Worm (Caenorhabditis elegans) whole organism, young adult: ENCODE results near the gene F45E6.1.

Source experiments
- B0261.1 ChIP-seq: sonication (generic microtip); optimal IDR thresholded peaks from 2 replicates; lab custom pipeline; 2016; ENCODE audit warnings: mild to moderate bottlenecking, missing genetic modification characterization, moderate library complexity, missing compliant biosample characterization
- B0336.3 ChIP-seq: fragments of 200-800 bp; sonication (Bioruptor generic); IDR thresholded peaks from 2 replicates; pipeline ENCODE4 v1.3.6; 2022; ENCODE audit warnings: missing genetic modification characterization, missing compliant biosample characterization
- C06A6.2 ChIP-seq: fragments of 200-800 bp; sonication (Bioruptor generic); conservative IDR thresholded peaks from 2 replicates; pipeline ENCODE4 v1.3.6; 2022; ENCODE audit warnings: missing genetic modification characterization, missing compliant biosample characterization
- C17E4.6 ChIP-seq: fragments of 200-800 bp; sonication (Bioruptor generic); IDR thresholded peaks from 2 replicates; pipeline ENCODE4 v1.3.6; 2022; ENCODE audit warnings: missing genetic modification reagents, missing genetic modification characterization, missing compliant biosample characterization
- D2030.7 ChIP-seq: fragments of 200-800 bp; sonication (Bioruptor generic); IDR thresholded peaks from 2 replicates; pipeline ENCODE4 v1.3.6; 2022; ENCODE audit warnings: missing genetic modification reagents, missing genetic modification characterization, missing compliant biosample characterization
- F37B4.10 ChIP-seq: fragments of 200-800 bp; sonication (Bioruptor generic); IDR thresholded peaks from 2 replicates; pipeline ENCODE4 v1.3.6; 2022; ENCODE audit warnings: missing genetic modification characterization, missing compliant biosample characterization
- F39B2.1 ChIP-seq: fragments of 200-800 bp; sonication (Bioruptor generic); IDR thresholded peaks from 2 replicates; pipeline ENCODE4 v1.3.6; 2022; ENCODE audit warnings: missing genetic modification reagents, missing genetic modification characterization, missing compliant biosample characterization
- K12H6.12 ChIP-seq: fragments of 200-800 bp; sonication (Bioruptor generic); optimal IDR thresholded peaks from 2 replicates; lab custom pipeline; 2018; ENCODE audit warnings: mild to moderate bottlenecking, missing genetic modification characterization, missing compliant biosample characterization
- aptf-2 ChIP-seq: fragments of 200-800 bp; sonication (Bioruptor generic); conservative IDR thresholded peaks from 2 replicates; pipeline ENCODE4 v1.3.6; 2022; ENCODE audit warnings: missing genetic modification reagents, missing genetic modification characterization, missing compliant biosample characterization
- attf-6 ChIP-seq: fragments of 200-800 bp; sonication (Bioruptor generic); IDR thresholded peaks from 2 replicates; pipeline ENCODE4 v1.3.6; 2022; ENCODE audit warnings: missing genetic modification reagents, missing genetic modification characterization, missing compliant biosample characterization
- bed-2 ChIP-seq: fragments of 200-800 bp; sonication (Bioruptor generic); IDR thresholded peaks from 2 replicates; pipeline ENCODE4 v1.3.6; 2022; ENCODE audit warnings: missing genetic modification reagents, missing genetic modification characterization, missing compliant biosample characterization
- cebp-1 ChIP-seq, 2 experiments: fragments of 200-800 bp in 1 of 2; sonication (Bioruptor generic) in 1 of 2; sonication (generic microtip) in 1 of 2; IDR thresholded peaks in 1 of 2; optimal IDR thresholded peaks in 1 of 2; 2 replicates each; pipeline versions ENCODE4 v1.3.6 to Lab custom; 2017 to 2022; ENCODE audit warnings: missing compliant biosample characterization in 2 of 2, missing genetic modification characterization in 2 of 2, mild to moderate bottlenecking in 1 of 2, missing genetic modification reagents in 1 of 2, moderate library complexity in 1 of 2
- ceh-40 ChIP-seq: fragments of 200-800 bp; sonication (Bioruptor generic); IDR thresholded peaks from 2 replicates; pipeline ENCODE4 v1.3.6; 2022; ENCODE audit warnings: missing genetic modification characterization, missing compliant biosample characterization
- die-1 ChIP-seq: sonication (generic microtip); optimal IDR thresholded peaks from 2 replicates; lab custom pipeline; 2016; ENCODE audit warnings: missing genotype, mild to moderate bottlenecking, missing genetic modification characterization, missing compliant biosample characterization
- dox-1 ChIP-seq: fragments of 200-800 bp; sonication (Bioruptor generic); IDR thresholded peaks from 2 replicates; pipeline ENCODE4 v1.3.6; 2022; ENCODE audit warnings: missing genetic modification reagents, missing genetic modification characterization, missing compliant biosample characterization
- egrh-3 ChIP-seq: fragments of 200-800 bp; sonication (Bioruptor generic); IDR thresholded peaks from 2 replicates; pipeline ENCODE4 v1.3.6; 2022; ENCODE audit warnings: missing genetic modification reagents, missing genetic modification characterization, missing compliant biosample characterization
- hlh-12 ChIP-seq: sonication (generic microtip); optimal IDR thresholded peaks from 2 replicates; lab custom pipeline; 2016; ENCODE audit warnings: missing genetic modification characterization, missing compliant biosample characterization
- hmg-20 ChIP-seq: fragments of 200-800 bp; sonication (Bioruptor generic); IDR thresholded peaks from 2 replicates; pipeline ENCODE4 v1.3.6; 2022; ENCODE audit warnings: missing genetic modification reagents, missing genetic modification characterization, missing compliant biosample characterization
- let-526 ChIP-seq: fragments of 200-800 bp; sonication (Bioruptor generic); IDR thresholded peaks from 2 replicates; pipeline ENCODE4 v1.3.6; 2022; ENCODE audit warnings: missing genetic modification reagents, missing genetic modification characterization, missing compliant biosample characterization
- let-607 ChIP-seq, 2 experiments: fragments of 200-800 bp in 1 of 2; sonication (Bioruptor generic) in 1 of 2; sonication (generic microtip) in 1 of 2; optimal IDR thresholded peaks; 2 replicates each; lab custom pipeline; 2016 to 2018; ENCODE audit warnings: mild to moderate bottlenecking in 2 of 2, missing compliant biosample characterization in 2 of 2, missing genetic modification characterization in 2 of 2, moderate library complexity in 2 of 2, missing genotype in 1 of 2
- lir-1 ChIP-seq: fragments of 200-800 bp; sonication (Bioruptor generic); conservative IDR thresholded peaks from 2 replicates; pipeline ENCODE4 v1.3.6; 2022; ENCODE audit warnings: missing genetic modification reagents, missing genetic modification characterization, missing compliant biosample characterization
- madf-10 ChIP-seq: sonication (generic microtip); optimal IDR thresholded peaks from 2 replicates; lab custom pipeline; 2016; ENCODE audit warnings: mild to moderate bottlenecking, missing genetic modification characterization, missing compliant biosample characterization
- madf-3 ChIP-seq: fragments of 200-800 bp; sonication (Bioruptor generic); IDR thresholded peaks from 2 replicates; pipeline ENCODE4 v1.3.6; 2022; ENCODE audit warnings: missing genetic modification reagents, missing genetic modification characterization, missing compliant biosample characterization
- madf-6 ChIP-seq: fragments of 200-800 bp; sonication (Bioruptor generic); IDR thresholded peaks from 2 replicates; pipeline ENCODE4 v1.3.6; 2022; ENCODE audit warnings: missing genetic modification reagents, missing genetic modification characterization, missing compliant biosample characterization
- mcd-1 ChIP-seq: fragments of 200-800 bp; sonication (Bioruptor generic); IDR thresholded peaks from 2 replicates; pipeline ENCODE4 v1.3.6; 2022; ENCODE audit warnings: missing genetic modification reagents, missing genetic modification characterization, missing compliant biosample characterization
- mes-4 ChIP-seq: sonication (generic microtip); optimal IDR thresholded peaks from 2 replicates; lab custom pipeline; 2016; ENCODE audit warnings: missing genotype, missing genetic modification characterization, missing compliant biosample characterization
- nhr-120 ChIP-seq: fragments of 200-800 bp; sonication (Bioruptor generic); IDR thresholded peaks from 2 replicates; pipeline ENCODE4 v1.3.6; 2022; ENCODE audit warnings: missing genetic modification characterization, missing compliant biosample characterization
- nhr-80 ChIP-seq: sonication (generic microtip); optimal IDR thresholded peaks from 2 replicates; lab custom pipeline; 2016; ENCODE audit warnings: missing genetic modification characterization, missing compliant biosample characterization
- nhr-90 ChIP-seq: sonication (generic microtip); optimal IDR thresholded peaks from 2 replicates; lab custom pipeline; 2016; ENCODE audit warnings: missing genotype, mild to moderate bottlenecking, missing genetic modification characterization, missing compliant biosample characterization
- sea-2 ChIP-seq: fragments of 200-800 bp; sonication (Bioruptor generic); IDR thresholded peaks from 2 replicates; pipeline ENCODE4 v1.3.6; 2022; ENCODE audit warnings: missing genetic modification characterization, missing compliant biosample characterization
- somi-1 ChIP-seq: fragments of 200-800 bp; sonication (Bioruptor generic); optimal IDR thresholded peaks from 2 replicates; lab custom pipeline; 2018; ENCODE audit warnings: mild to moderate bottlenecking, missing genetic modification characterization, missing compliant biosample characterization
- sptf-2 ChIP-seq: fragments of 200-800 bp; sonication (Bioruptor generic); optimal IDR thresholded peaks from 2 replicates; lab custom pipeline; 2018; ENCODE audit warnings: mild to moderate bottlenecking, missing genetic modification characterization, missing compliant biosample characterization
- tbx-9 ChIP-seq: sonication (generic microtip); optimal IDR thresholded peaks from 2 replicates; lab custom pipeline; 2016; ENCODE audit warnings: borderline replicate concordance, missing genetic modification characterization, inconsistent platforms, missing compliant biosample characterization
- xnd-1 ChIP-seq: sonication (generic microtip); optimal IDR thresholded peaks from 2 replicates; lab custom pipeline; 2016; ENCODE audit warnings: missing genotype, missing genetic modification reagents, missing genetic modification characterization, missing compliant biosample characterization
- zfh-2 ChIP-seq: fragments of 200-800 bp; sonication (Bioruptor generic); conservative IDR thresholded peaks from 2 replicates; pipeline ENCODE4 v1.3.6; 2022; ENCODE audit warnings: missing genetic modification reagents, missing genetic modification characterization, missing compliant biosample characterization
- ztf-25 ChIP-seq: fragments of 200-800 bp; sonication (Bioruptor generic); IDR thresholded peaks from 2 replicates; pipeline ENCODE4 v1.3.6; 2022; ENCODE audit warnings: missing genetic modification reagents, missing genetic modification characterization, missing compliant biosample characterization
- ztf-6 ChIP-seq: fragments of 200-800 bp; sonication (Bioruptor generic); IDR thresholded peaks from 2 replicates; pipeline ENCODE4 v1.3.6; 2022; ENCODE audit warnings: missing genetic modification reagents, missing genetic modification characterization, missing compliant biosample characterization

The F45E6.1 gene

DNA sequence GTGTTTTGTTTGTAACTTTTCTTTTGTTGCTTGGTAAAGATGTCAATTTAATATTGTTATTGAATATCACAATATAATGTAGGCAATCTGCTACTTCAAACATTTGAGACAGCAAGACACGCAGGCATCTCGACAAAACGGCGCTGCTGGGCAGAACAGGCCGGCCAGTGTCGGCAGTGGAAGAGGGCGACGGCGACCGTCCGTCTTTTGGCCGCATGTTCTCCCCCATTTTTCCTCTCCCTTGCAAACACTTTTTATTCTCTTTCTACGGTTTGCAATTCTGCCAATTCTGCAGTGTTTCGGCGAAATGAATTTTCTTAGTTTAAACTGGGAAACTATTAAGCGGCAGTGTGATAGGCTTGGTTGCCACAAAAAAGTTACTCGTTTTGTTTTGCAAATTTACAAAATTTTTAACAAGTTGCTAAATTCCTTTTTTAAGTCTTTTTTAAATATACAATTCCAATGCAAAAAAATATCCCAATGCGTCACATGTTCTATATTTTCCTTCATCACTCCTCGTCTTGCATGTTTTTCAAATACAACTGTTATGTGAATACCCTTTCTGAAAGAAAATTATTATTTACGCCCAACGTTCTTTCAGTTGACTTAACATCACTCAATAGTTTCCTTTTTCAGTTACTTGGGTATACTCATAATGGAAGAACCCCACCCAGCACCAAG is 27.8 kb downstream of the F45E6.1 start, which contains the start of gene T18D3.6:
Gene T18D3.6, plus strand, starts transcription at position 631 of the 681 bp plus-strand sequence.
- TF ChIP-seq nhr-120 (GFP tag; lab: Robert Waterston, UW) (no peak), D2030.7 (GFP tag; lab: Robert Waterston, UW) (no peak), B0336.3 (GFP tag; lab: Robert Waterston, UW) (no peak), bed-2 (GFP tag; lab: Robert Waterston, UW) (no peak), madf-10 (no peak), sptf-2 (no peak), ceh-40 (no peak), madf-3 (GFP tag; lab: Robert Waterston, UW) (no peak), ztf-25 (GFP tag; lab: Robert Waterston, UW) (no peak), somi-1 (GFP tag; lab: Kevin White, UChicago) (no peak), sea-2 (GFP tag; lab: Robert Waterston, UW) (no peak), hmg-20 (GFP tag; lab: Robert Waterston, UW) (no peak), nhr-80 (peak; percentile 72), zfh-2 (GFP tag; lab: Robert Waterston, UW) (peak; percentile 90), let-526 (GFP tag; lab: Robert Waterston, UW) (no peak), cebp-1 (GFP tag; IDR thresholded peaks at IDR 0.05; lab: Robert Waterston, UW) (no peak), cebp-1 (tag; optimal IDR thresholded peaks at IDR 0.05; lab: Kevin White, UChicago) (peak; percentile 21), mes-4 (tag; lab: Kevin White, UChicago) (no peak), madf-6 (GFP tag; lab: Robert Waterston, UW) (no peak), mcd-1 (GFP tag; lab: Robert Waterston, UW) (peak; percentile 52), B0261.1 (no peak), nhr-90 (no peak), dox-1 (GFP tag; lab: Robert Waterston, UW) (no peak), die-1 (no peak), let-607 (tag; optimal IDR thresholded peaks at IDR 0.05; lab: Kevin White, UChicago) (no peak), aptf-2 (GFP tag; lab: Robert Waterston, UW) (no peak)
- TF ChIP-seq, all 124 proteins: peak for 4

DNA sequence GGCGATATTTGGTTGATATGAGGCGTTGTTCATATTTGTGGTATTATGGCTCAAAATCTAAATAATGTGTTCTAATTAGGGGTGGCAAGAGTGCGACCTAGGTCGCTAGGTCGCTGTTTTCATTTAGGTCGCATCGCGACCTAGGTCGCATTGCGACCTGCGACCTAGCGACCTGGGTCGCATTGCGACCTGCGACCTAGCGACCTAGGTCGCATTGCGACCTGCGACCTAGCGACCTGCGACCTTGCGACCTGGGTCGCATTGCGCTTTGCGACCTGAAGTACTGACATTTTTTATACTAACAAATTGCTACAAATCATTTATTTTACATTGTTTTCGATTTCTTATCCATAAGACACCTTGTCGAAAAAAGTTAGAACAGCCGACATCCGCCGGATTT is 29.6 kb downstream of the F45E6.1 start:
- 0 out of 2 replicates have a peak, but pooled peaks have one; percentile 28 for TF ChIP-seq ztf-6
- peak; percentile 12; the same call in 1 of the 2 replicates for TF ChIP-seq egrh-3 (GFP tag; lab: Robert Waterston, UW)
- TF ChIP-seq F37B4.10 (GFP tag; lab: Robert Waterston, UW), result 0 out of 2 replicates have a peak, but pooled peaks have one; percentile 74

DNA sequence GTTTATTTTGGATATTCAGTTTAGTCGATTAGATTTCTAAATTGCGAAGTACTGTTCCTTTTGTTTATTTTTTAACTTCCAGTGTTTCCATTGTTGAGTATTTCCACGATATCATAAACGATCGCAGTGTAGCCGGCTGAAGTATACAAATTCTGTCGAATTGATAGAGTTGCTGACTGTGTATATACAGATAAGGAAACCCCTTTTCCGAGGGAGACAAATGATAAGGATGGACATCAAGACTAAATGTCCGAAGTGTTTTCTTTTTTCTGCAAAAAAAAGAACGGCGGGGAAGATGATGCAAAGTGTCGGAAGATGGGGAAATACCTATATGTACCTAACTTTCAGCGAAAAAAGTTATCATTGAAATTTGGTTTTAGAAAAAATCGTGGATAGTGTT is 30.7 kb downstream of the F45E6.1 start:
- TF ChIP-seq F39B2.1 (GFP tag; lab: Robert Waterston, UW) (no peak), C17E4.6 (GFP tag; lab: Robert Waterston, UW) (no peak), nhr-80 (peak; percentile 67)
- TF ChIP-seq, all 124 proteins: peak for 1

DNA sequence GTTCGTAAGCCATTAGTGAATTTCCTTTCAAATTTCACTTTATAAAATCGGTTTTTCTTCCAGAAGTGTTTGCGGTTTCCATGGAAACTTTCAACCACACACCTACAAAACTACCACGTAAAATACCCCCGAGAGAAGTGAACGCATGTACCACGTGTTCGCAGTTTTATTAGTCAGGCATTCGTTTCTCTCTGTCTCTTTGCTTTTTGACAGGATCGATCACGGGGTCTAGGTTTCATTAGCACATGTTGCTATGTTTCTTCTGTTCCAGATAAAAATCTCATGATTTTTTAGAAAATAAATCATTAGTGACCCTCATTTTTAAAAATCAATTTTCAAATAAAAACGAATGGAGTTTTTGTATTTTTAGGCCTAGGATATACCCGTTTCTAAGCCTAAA is 32.8 kb downstream of the F45E6.1 start:
- TF ChIP-seq xnd-1 (no peak), attf-6 (GFP tag; lab: Robert Waterston, UW) (no peak), dox-1 (GFP tag; lab: Robert Waterston, UW) (no peak), hlh-12 (tag; lab: Kevin White, UChicago) (no peak), K12H6.12 (tag; lab: Kevin White, UChicago) (no peak), C06A6.2 (GFP tag; lab: Robert Waterston, UW) (0 out of 2 replicates have a peak, but pooled peaks have one; percentile 31), tbx-9 (no peak), lir-1 (GFP tag; lab: Robert Waterston, UW) (no peak), cebp-1 (GFP tag; IDR thresholded peaks at IDR 0.05; lab: Robert Waterston, UW) (no peak), cebp-1 (tag; optimal IDR thresholded peaks at IDR 0.05; lab: Kevin White, UChicago) (peak; percentile 51)
